Fruit fly (Drosophila melanogaster) whole organism, adult: ENCODE results near the gene CG4572.

ENCODE experiments used
- CG11617 ChIP-seq: fragments of 200-800 bp; sonication (Bioruptor generic); optimal IDR thresholded peaks from 2 replicates; lab custom pipeline; 2017; ENCODE audit warnings: mild to moderate bottlenecking, missing biosample characterization, missing genetic modification reagents, missing genetic modification characterization
- CG12768 ChIP-seq: fragments of 200-800 bp; sonication (Bioruptor generic); optimal IDR thresholded peaks from 2 replicates; lab custom pipeline; 2017; ENCODE audit warnings: missing biosample characterization, missing genetic modification characterization, mild to moderate bottlenecking, moderate library complexity, missing genetic modification reagents
- CG14711 ChIP-seq: fragments of 200-800 bp; sonication (Bioruptor generic); optimal IDR thresholded peaks from 2 replicates; lab custom pipeline; 2018; ENCODE audit warnings: missing biosample characterization, mild to moderate bottlenecking, missing genetic modification characterization, moderate library complexity
- CG1620 ChIP-seq: fragments of 200-800 bp; sonication (Bioruptor generic); optimal IDR thresholded peaks from 2 replicates; lab custom pipeline; 2016; ENCODE audit warnings: missing biosample characterization, missing genetic modification characterization
- CG33017 ChIP-seq: fragments of 200-800 bp; sonication (Bioruptor generic); optimal IDR thresholded peaks from 2 replicates; lab custom pipeline; 2018; ENCODE audit warnings: missing biosample characterization, mild to moderate bottlenecking, missing genetic modification characterization, moderate library complexity
- CG5204 ChIP-seq: fragments of 200-800 bp; sonication (Bioruptor generic); optimal IDR thresholded peaks from 2 replicates; lab custom pipeline; 2016; ENCODE audit warnings: missing biosample characterization, missing genetic modification characterization
- CG7045 ChIP-seq: fragments of 200-800 bp; sonication (Bioruptor generic); optimal IDR thresholded peaks from 2 replicates; lab custom pipeline; 2017; ENCODE audit warnings: missing biosample characterization, mild to moderate bottlenecking, missing genetic modification characterization
- CG7101 ChIP-seq: fragments of 200-800 bp; sonication (Bioruptor generic); optimal IDR thresholded peaks from 2 replicates; lab custom pipeline; 2018; ENCODE audit warnings: missing biosample characterization, mild to moderate bottlenecking, missing genetic modification characterization, moderate library complexity
- Clk ChIP-seq: fragments of 200-800 bp; sonication (Bioruptor generic); optimal IDR thresholded peaks from 2 replicates; lab custom pipeline; 2017; ENCODE audit warnings: missing biosample characterization, missing genetic modification characterization
- Crg-1 ChIP-seq: fragments of 200-800 bp; sonication (Bioruptor generic); optimal IDR thresholded peaks from 2 replicates; lab custom pipeline; 2016; ENCODE audit warnings: missing biosample characterization, missing genetic modification characterization
- Hr96 ChIP-seq: fragments of 200-800 bp; sonication (Bioruptor generic); optimal IDR thresholded peaks from 2 replicates; lab custom pipeline; 2016; ENCODE audit warnings: missing biosample characterization, missing genetic modification characterization
- Mnt ChIP-seq: fragments of 200-800 bp; sonication (Bioruptor generic); optimal IDR thresholded peaks from 2 replicates; lab custom pipeline; 2016; ENCODE audit warnings: missing biosample characterization, mild to moderate bottlenecking, missing genetic modification characterization
- bab1 ChIP-seq: fragments of 200-800 bp; sonication (Bioruptor generic); optimal IDR thresholded peaks from 3 replicates; lab custom pipeline; 2019; ENCODE audit warnings: missing biosample characterization, mild to moderate bottlenecking, missing genetic modification characterization, moderate library complexity
- cic ChIP-seq: fragments of 200-800 bp; sonication (Bioruptor generic); optimal IDR thresholded peaks from 2 replicates; lab custom pipeline; 2017; ENCODE audit warnings: missing biosample characterization, mild to moderate bottlenecking, missing genetic modification characterization, moderate library complexity
- cnc ChIP-seq, 2 experiments: fragments of >200 bp; optimal IDR thresholded peaks; 2 replicates each; lab custom pipeline; 2017
- kay ChIP-seq: fragments of 200-800 bp; sonication (Bioruptor generic); peaks from one replicate; lab custom pipeline; 2016; ENCODE audit warnings: missing biosample characterization, missing genetic modification characterization, borderline replicate concordance
- ovo ChIP-seq: fragments of 200-800 bp; sonication (Bioruptor generic); optimal IDR thresholded peaks from 2 replicates; lab custom pipeline; 2016; ENCODE audit warnings: missing biosample characterization, missing genetic modification characterization
- pad ChIP-seq: fragments of 200-800 bp; sonication (Bioruptor generic); optimal IDR thresholded peaks from 3 replicates; lab custom pipeline; 2017; ENCODE audit warnings: missing biosample characterization, missing genetic modification characterization, mild to moderate bottlenecking, moderate library complexity, missing genetic modification reagents
- tj ChIP-seq: fragments of 200-800 bp; sonication (Bioruptor generic); optimal IDR thresholded peaks from 3 replicates; lab custom pipeline; 2017; ENCODE audit warnings: missing biosample characterization, mild to moderate bottlenecking, missing genetic modification characterization, moderate library complexity
- toe ChIP-seq: fragments of 200-800 bp; sonication (Bioruptor generic); optimal IDR thresholded peaks from 2 replicates; lab custom pipeline; 2016; ENCODE audit warnings: missing biosample characterization, missing genetic modification characterization

CG4572 gene

DNA sequence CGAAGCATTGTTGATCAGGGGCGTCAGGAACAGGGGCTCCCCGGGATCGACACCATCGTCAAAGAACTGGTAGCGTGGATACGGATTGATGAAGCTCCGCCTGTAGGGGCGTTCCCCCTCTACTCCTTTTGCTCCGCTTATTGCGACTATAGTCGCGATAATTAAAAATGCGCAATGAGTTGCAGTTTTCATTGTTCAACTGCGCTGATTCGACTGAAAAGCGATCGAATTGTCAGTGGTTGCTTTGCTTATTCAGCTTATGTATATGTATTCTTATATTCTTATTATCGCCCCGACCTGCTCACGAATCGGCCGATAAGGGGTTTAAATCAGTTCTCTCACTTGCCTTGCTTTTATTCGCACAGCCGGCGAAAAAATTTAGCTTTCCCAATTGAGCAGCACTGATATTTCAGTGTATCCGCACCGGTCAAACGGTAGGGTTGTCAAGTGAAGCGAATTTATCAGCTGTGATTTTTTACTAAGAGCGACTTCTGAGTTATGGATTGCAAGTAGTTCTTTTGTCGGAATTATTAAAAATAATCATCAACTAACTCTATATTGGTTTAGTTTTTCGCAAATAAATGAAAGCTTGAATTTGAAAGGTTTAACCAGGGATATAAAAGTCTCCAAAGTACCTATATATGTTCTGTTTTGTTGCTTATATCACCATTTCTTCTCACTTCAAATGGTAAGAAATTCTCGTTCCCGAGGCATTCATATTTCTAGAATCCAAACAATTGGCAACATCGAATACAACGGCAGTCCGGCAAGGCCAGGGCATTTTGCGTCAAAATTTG, at the start of gene CG4572, which contains the start of gene CG4686:
Gene CG4572 (minus strand): TSS at position 415 of the 797 bp plus-strand sequence.
Gene CG4686 (plus strand): TSS at position 518 of the 797 bp plus-strand sequence.
- TF ChIP-seq CG7045 (peak; percentile 88), Clk (GFP tag; lab: Kevin White, UChicago) (peak; percentile 65), Mnt (peak; percentile 55), CG7101 (tag; lab: Kevin White, UChicago) (peak; percentile 77), CG12768 (GFP tag; lab: Kevin White, UChicago) (peak; percentile 78), CG1620 (peak; percentile 73), Crg-1 (GFP tag; lab: Kevin White, UChicago) (peak; percentile 82), ovo (peak; percentile 64), CG11617 (GFP tag; lab: Kevin White, UChicago) (peak; percentile 87), CG14711 (tag; lab: Kevin White, UChicago) (peak; percentile 97), Hr96 (peak; percentile 91), CG33017 (tag; lab: Kevin White, UChicago) (peak; percentile 72), toe (GFP tag; lab: Kevin White, UChicago) (peak; percentile 77), kay (GFP tag; lab: Kevin White, UChicago) (no peak), tj (GFP tag; lab: Kevin White, UChicago) (peak; percentile 99), pad (GFP tag; lab: Kevin White, UChicago) (peak; percentile 69), cic (GFP tag; lab: Kevin White, UChicago) (peak; percentile 75), cnc (optimal IDR thresholded peaks at IDR 0.05; lab: Kevin White, UChicago) (peak; percentile 84 to 96), CG5204 (GFP tag; lab: Kevin White, UChicago) (peak; percentile 90), bab1 (GFP tag; lab: Kevin White, UChicago) (peak; percentile 82)

DNA sequence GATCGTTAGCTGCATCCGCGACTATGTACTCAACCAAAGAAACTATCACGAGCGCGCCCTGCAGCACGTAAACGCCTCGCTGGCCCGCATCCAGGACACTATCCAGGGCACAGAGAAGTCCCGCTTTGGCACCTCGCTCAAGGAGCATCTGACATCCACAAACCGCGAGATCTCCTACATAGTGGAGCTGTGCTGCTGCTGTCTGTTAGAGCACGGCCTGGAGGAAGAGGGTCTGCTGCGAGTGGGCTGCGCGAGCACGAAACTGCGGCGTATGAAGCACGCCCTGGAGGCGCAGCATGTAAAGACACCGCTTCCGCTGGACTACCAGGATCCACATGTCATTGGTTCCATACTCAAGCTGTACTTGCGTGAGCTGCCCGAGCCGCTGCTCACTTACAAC, 46.8 kb upstream of the CG4572 start:
- TF ChIP-seq cic (GFP tag; lab: Kevin White, UChicago) (no peak), CG7045 (no peak)

DNA sequence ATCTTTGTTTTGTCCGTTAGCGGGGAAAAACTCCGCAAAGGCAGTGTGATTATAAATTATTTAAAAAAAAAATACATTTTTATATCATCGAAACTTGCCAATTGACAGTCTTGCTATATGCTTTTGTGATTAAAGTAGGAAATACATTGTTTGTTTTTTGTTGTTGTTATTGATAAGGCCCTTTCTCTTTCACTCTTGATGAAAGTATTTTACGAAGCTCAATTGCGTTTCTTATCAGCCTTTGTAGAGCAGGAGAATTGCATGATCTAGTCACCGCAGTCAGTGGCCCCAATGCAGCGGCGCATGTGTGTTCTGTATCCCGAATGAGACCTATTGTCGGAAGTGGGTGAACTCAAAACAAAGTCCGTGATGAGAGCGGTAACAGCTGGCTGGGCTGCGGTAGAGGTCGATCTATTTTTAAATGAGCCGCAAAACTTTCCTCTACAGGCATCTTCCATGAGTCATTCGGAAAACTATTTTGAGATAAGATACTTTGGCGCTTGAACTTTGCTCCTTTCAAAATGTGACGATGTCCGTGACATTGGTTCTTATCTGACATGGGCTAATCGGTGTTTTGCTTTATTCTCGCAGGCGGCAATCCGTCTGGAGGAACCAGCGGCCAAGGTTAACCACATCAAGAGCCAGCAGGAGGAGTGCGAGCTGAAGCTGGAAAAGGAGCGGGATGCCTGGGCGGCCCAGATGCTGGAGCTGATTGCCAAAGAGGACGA, 46.3 kb upstream of the CG4572 start:
- no peak for TF ChIP-seq Crg-1 (GFP tag; lab: Kevin White, UChicago)
- TF ChIP-seq kay (GFP tag; lab: Kevin White, UChicago) = peak; percentile 87
- TF ChIP-seq Mnt = peak; percentile 3
- TF ChIP-seq cic (GFP tag; lab: Kevin White, UChicago) = peak; percentile 73
- TF ChIP-seq CG11617 (GFP tag; lab: Kevin White, UChicago) = no peak
- TF ChIP-seq tj (GFP tag; lab: Kevin White, UChicago) = no peak
- TF ChIP-seq cnc (optimal IDR thresholded peaks at IDR 0.05; lab: Kevin White, UChicago) = no peak

DNA sequence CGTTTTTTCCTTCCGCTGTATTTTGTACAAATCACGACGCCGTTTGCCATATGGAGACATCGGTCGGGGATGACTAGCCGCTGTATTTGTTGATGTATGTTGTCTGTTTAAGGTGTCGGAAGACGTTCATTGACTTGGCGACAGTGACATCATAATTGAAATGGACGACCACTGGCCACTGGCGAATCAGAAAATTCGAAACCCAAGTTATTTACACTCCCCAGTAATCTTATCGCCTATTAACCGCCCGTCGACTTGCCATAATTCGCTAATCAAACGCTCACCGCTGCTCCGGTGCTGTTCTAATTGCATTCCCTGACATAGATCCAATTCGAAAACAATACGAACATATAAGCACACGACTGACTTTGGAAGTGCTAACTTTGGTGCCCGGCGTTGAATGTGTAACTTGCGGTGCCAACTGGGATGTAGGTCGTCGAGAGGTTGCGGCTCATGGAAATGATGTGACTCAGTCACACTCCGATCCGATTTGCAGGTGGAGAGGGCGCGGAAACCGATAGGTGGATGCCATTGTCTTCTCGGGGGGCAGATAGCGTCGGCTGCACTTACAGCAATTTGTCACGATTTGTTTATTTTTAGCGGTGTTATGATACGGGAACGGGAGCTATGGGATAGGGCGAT, 45.5 kb upstream of the CG4572 start:
- TF ChIP-seq bab1 (GFP tag; lab: Kevin White, UChicago) (no peak), ovo (no peak), tj (GFP tag; lab: Kevin White, UChicago) (no peak), Clk (GFP tag; lab: Kevin White, UChicago) (no peak), CG7045 (no peak), pad (GFP tag; lab: Kevin White, UChicago) (no peak), CG11617 (GFP tag; lab: Kevin White, UChicago) (no peak), kay (GFP tag; lab: Kevin White, UChicago) (no peak), CG12768 (GFP tag; lab: Kevin White, UChicago) (no peak), cnc (optimal IDR thresholded peaks at IDR 0.05; lab: Kevin White, UChicago) (no peak), CG5204 (GFP tag; lab: Kevin White, UChicago) (no peak), CG14711 (tag; lab: Kevin White, UChicago) (no peak), CG33017 (tag; lab: Kevin White, UChicago) (no peak), toe (GFP tag; lab: Kevin White, UChicago) (no peak)

DNA sequence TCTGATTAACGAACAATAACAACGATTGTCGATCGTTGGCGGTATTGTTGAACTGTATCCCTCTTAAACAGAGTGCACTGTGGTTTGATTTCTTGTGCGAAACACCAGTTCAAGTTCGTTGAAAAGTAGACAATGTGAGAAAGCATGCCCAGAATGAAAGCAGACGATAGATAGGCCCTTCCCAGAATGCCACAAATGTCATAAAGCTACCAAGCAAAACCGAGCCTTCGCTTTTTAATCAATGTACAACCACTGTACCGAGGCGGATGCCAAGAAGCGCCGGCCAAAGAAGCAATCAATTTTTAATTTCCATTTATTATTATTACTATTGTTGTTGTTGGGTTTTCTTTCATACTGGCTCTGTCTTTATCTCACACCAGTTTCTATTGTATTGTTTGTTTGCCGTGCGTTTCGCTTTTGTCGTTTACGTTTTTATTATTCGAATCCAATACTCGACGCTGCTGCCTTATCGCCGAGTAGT, 44.7 kb upstream of the CG4572 start:
- TF ChIP-seq Clk (GFP tag; lab: Kevin White, UChicago) (no peak), CG12768 (GFP tag; lab: Kevin White, UChicago) (no peak), CG14711 (tag; lab: Kevin White, UChicago) (no peak), CG11617 (GFP tag; lab: Kevin White, UChicago) (peak; percentile 29), Mnt (peak; percentile 20), CG33017 (tag; lab: Kevin White, UChicago) (peak; percentile 20), toe (GFP tag; lab: Kevin White, UChicago) (no peak), CG1620 (peak; percentile 1), CG7045 (no peak), CG7101 (tag; lab: Kevin White, UChicago) (peak; percentile 22), tj (GFP tag; lab: Kevin White, UChicago) (no peak), ovo (no peak), cic (GFP tag; lab: Kevin White, UChicago) (peak; percentile 87), Hr96 (no peak), CG5204 (GFP tag; lab: Kevin White, UChicago) (no peak), bab1 (GFP tag; lab: Kevin White, UChicago) (no peak), pad (GFP tag; lab: Kevin White, UChicago) (peak; percentile 14), Crg-1 (GFP tag; lab: Kevin White, UChicago) (peak; percentile 13), kay (GFP tag; lab: Kevin White, UChicago) (peak; percentile 85), cnc (optimal IDR thresholded peaks at IDR 0.05; lab: Kevin White, UChicago) (no peak)
